Fruit fly (Drosophila melanogaster) S2 (cell line): ENCODE data around the gene CG32192.

Experiments used
- CG8478 ChIP-seq: fragments of >200 bp; optimal IDR thresholded peaks from 2 replicates; lab custom pipeline; 2018
- CTCF ChIP-seq, 2 experiments: fragments of >200 bp; optimal IDR thresholded peaks; 2 replicates each; lab custom pipeline; 2018

DNA sequence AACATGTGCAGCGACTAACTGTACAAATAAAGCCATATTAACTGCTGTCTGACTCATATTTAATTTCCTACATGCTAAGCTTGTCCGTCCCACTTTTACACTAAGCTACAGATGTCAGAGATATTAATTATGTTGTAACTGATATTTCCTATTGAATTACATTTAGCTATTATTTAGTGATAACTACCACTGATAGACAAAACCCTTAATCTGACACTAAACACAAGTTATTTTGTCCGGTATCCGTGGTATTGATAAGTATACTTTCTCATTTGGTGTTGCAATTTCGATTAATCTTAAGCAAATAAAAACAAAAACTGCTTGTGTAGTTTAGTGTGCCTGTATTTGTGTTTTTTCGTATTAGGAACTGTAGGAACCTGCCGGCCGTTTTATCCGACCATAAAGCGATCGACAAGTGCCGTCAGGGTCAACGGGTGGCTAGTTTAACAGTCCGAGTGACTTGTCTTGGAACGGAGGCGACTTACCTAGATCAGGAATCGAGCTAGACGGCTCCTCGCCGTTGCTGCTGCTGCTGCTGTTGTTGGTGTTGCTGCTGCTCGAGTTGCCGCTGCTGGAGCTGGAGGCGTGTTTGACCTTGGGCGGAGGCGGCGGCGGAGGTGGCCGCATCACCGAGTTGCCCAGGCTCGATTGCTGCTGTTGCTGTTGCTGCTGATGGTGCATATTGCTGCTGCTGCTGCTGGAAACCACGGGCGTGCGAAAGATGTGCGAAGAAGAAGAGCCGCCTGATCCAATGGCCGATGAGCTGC is 17.8 kb downstream of the CG32192 start:
- no peak for TF ChIP-seq CG8478 (lab: Kevin White, UChicago)
- no peak for TF ChIP-seq CTCF (optimal IDR thresholded peaks at IDR 0.05; lab: Kevin White, UChicago)
